Fruit fly (Drosophila melanogaster): ENCODE results near the gene CG45065.

Gene CG45065

DNA sequence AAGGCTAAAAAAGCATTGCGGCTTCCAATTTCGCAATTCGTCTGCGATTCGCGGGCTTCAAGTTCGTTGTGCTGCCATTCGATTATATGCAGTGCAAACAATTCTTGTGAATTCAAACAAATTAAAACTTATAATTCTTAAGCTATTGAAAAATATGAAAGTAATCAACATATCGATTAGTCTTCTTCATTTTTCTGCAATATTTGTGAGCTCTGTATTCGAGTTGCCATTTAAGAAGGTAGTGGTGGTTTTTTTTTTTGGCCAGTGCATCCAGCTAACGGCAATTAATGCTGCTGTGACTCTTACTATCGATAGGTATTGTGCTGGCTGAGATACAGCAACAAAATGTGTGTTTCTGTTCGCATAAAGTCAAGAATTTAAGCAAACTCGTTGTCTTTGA, 24.5 kb downstream of the CG45065 start:
- TF ChIP-seq h (GFP tag; optimal IDR thresholded peaks at IDR 0.05) (no peak), Sp1 (GFP tag; optimal IDR thresholded peaks at IDR 0.05) (no peak), Dfd (GFP tag; optimal IDR thresholded peaks at IDR 0.05) (no peak), HLH106 (tag; optimal IDR thresholded peaks at IDR 0.05) (no peak), pan (optimal IDR thresholded peaks at IDR 0.05) (no peak), lola (GFP tag; optimal IDR thresholded peaks at IDR 0.05) (no peak), sv (GFP tag; optimal IDR thresholded peaks at IDR 0.05) (no peak), Dif (GFP tag; optimal IDR thresholded peaks at IDR 0.05; ENCODE audit: partially characterized antibody) (no peak), woc (GFP tag; optimal IDR thresholded peaks at IDR 0.05) (no peak)

DNA sequence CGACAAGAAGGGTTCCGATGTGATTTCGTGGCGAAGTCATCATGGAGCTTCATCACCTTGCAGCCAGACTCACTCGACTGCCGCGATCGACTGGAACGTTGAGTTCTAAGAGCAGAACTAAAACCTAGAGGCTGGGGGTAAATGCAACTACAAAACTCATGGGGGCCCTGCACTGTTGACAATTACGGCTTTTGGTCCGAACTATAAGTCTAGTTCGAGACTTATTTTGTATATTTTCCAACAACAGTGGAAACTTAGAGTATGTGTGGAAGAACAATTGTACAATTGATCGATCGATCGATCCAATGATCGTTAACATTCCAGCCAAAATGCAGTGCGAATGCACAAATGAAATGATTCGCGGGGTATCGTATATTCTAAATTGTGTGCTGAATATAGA, 26.1 kb downstream of the CG45065 start, which contains the start of gene CG9519:
Gene CG9519, minus strand, starts transcription at position 101 of the 400 bp plus-strand sequence.
- TF ChIP-seq sage (GFP tag; optimal IDR thresholded peaks at IDR 0.05) = no peak
- TF ChIP-seq OdsH (GFP tag; optimal IDR thresholded peaks at IDR 0.05) = no peak
- TF ChIP-seq CG9705 (GFP tag; optimal IDR thresholded peaks at IDR 0.05) = no peak
- no peak for TF ChIP-seq lola (GFP tag; optimal IDR thresholded peaks at IDR 0.05)
- no peak for TF ChIP-seq usp (GFP tag; optimal IDR thresholded peaks at IDR 0.05)

DNA sequence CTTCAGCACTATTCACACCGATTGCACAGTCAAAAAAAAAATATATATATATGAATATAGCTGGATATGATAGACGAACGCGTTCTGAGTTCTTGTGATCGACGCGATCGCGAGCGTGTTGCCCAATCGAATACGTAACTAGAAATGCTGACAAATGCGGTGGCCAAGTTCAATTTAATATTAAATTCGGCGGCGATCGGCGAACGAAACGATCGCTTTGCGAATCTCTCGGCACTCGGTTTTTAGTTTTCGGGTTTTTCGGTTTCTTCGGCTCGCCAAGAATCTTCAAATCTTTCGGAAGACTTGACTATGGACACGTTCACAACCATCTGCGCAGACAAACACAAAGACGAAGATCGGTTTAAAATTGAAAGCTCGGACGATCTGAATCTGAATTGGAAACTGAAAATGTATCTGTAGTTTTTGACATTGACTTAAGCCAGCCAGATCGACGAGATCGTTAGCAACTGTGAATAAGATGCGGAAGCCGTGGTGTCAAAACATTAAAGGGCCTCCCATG, 29.2 kb downstream of the CG45065 start, which contains the start of gene CG9521:
Gene CG9521, minus strand, starts transcription at position 117 of the 520 bp plus-strand sequence.
- TF ChIP-seq dmrt93B (GFP tag; optimal IDR thresholded peaks at IDR 0.05) (no peak), dsf (GFP tag; optimal IDR thresholded peaks at IDR 0.05; ENCODE audit: borderline replicate concordance) (no peak), sv (GFP tag; optimal IDR thresholded peaks at IDR 0.05) (no peak), h (GFP tag; optimal IDR thresholded peaks at IDR 0.05) (no peak), jim (GFP tag; optimal IDR thresholded peaks at IDR 0.05) (no peak), Dif (GFP tag; optimal IDR thresholded peaks at IDR 0.05; ENCODE audit: partially characterized antibody) (no peak), CrebA (GFP tag; optimal IDR thresholded peaks at IDR 0.05; ENCODE audit: borderline replicate concordance) (no peak)

DNA sequence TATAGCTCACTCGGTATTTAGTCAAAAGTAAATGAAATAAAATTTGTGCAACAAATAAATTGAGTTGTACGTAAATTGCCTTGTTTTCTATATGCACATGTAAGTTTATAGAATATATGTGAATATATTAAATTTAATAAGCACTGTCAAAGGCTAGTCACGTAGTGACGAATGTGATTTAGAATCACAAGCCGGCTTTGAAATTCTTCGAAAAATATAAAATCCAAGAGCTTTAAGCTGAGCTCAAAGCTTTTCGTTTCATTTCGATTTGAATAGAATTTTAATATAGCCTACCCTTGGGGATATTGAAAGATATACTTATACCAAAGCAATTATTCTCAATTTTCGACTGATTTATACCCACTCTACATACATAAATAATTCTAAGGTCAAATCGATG, 32.3 kb downstream of the CG45065 start:
- no peak for TF ChIP-seq pan (optimal IDR thresholded peaks at IDR 0.05)
- TF ChIP-seq Sp1 (GFP tag; optimal IDR thresholded peaks at IDR 0.05) = no peak
- no peak for TF ChIP-seq Vsx2 (GFP tag; optimal IDR thresholded peaks at IDR 0.05; ENCODE audit: partially characterized antibody)
- TF ChIP-seq lola (GFP tag; optimal IDR thresholded peaks at IDR 0.05) = no peak
- no peak for TF ChIP-seq Hnf4 (GFP tag; optimal IDR thresholded peaks at IDR 0.05)
- no peak for TF ChIP-seq Jra (GFP tag; optimal IDR thresholded peaks at IDR 0.05)
- TF ChIP-seq h (GFP tag; optimal IDR thresholded peaks at IDR 0.05) = no peak
- no peak for TF ChIP-seq foxo (GFP tag; optimal IDR thresholded peaks at IDR 0.05)
- no peak for TF ChIP-seq Dif (GFP tag; optimal IDR thresholded peaks at IDR 0.05; ENCODE audit: partially characterized antibody)

DNA sequence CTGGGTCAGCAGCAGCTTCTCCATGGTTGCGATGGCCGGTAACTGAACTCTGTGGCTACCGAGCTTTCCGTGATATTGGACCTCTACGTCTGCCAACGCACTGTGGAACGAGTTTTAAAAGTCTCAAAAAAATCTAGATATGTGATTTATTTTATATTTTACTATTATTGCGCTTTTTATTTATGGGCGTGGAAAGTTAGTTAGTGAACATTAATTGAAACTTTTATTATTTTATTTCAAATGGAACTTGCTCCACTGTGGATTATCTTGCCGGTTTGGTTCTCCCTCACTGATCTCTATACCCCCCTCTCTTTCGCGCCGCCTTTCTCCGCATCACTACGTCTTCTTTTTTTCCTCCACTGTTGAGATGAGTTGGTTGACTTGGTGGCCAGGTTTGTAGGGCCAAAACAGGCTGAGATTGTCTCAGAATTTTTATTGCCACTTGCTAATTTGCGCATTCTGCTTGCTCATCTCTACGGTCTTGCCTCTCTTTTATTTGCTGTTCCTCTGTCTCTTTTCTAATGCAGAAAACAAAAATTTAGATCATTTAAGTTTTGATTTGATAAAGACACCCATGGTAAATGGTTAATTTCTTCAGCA, 33.5 kb downstream of the CG45065 start, which contains the start of gene CG9522:
Gene CG9522, minus strand, starts transcription at position 54 of the 600 bp plus-strand sequence.
- TF ChIP-seq Vsx2 (GFP tag; optimal IDR thresholded peaks at IDR 0.05; ENCODE audit: partially characterized antibody) (no peak), jim (GFP tag; optimal IDR thresholded peaks at IDR 0.05) (no peak), sage (GFP tag; optimal IDR thresholded peaks at IDR 0.05) (peak; percentile 2), CG9705 (GFP tag; optimal IDR thresholded peaks at IDR 0.05) (peak; percentile 17), Myc (optimal IDR thresholded peaks at IDR 0.05) (no peak), rgr (GFP tag; optimal IDR thresholded peaks at IDR 0.05) (peak; percentile 68), Abd-B (GFP tag; optimal IDR thresholded peaks at IDR 0.05) (no peak), GATAd (GFP tag; optimal IDR thresholded peaks at IDR 0.05) (no peak), br (GFP tag; optimal IDR thresholded peaks at IDR 0.05) (peak; percentile 67), CrebA (GFP tag; optimal IDR thresholded peaks at IDR 0.05; ENCODE audit: borderline replicate concordance) (no peak), sv (GFP tag; optimal IDR thresholded peaks at IDR 0.05) (peak; percentile 55), N (GFP tag; optimal IDR thresholded peaks at IDR 0.05) (no peak), foxo (GFP tag; optimal IDR thresholded peaks at IDR 0.05) (peak in 1 of 2 experiments; percentile 76), brk (GFP tag; optimal IDR thresholded peaks at IDR 0.05) (peak; percentile 0), psq (GFP tag; optimal IDR thresholded peaks at IDR 0.05) (peak; percentile 57), Dfd (GFP tag; optimal IDR thresholded peaks at IDR 0.05) (no peak), Hnf4 (GFP tag; optimal IDR thresholded peaks at IDR 0.05) (peak; percentile 62), tai (GFP tag; optimal IDR thresholded peaks at IDR 0.05) (peak; percentile 58), fru (GFP tag; optimal IDR thresholded peaks at IDR 0.05) (peak; percentile 78), OdsH (GFP tag; optimal IDR thresholded peaks at IDR 0.05) (peak; percentile 70), Rel (GFP tag; optimal IDR thresholded peaks at IDR 0.05) (no peak), Rel (tag; optimal IDR thresholded peaks at IDR 0.05) (no peak), usp (GFP tag; optimal IDR thresholded peaks at IDR 0.05) (no peak), Hr78 (GFP tag; optimal IDR thresholded peaks at IDR 0.05) (no peak), dmrt93B (GFP tag; optimal IDR thresholded peaks at IDR 0.05) (peak; percentile 18), HLH106 (tag; optimal IDR thresholded peaks at IDR 0.05) (peak; percentile 56), Hr83 (GFP tag; optimal IDR thresholded peaks at IDR 0.05; ENCODE audit: poor library complexity, severe bottlenecking) (no peak), dsf (GFP tag; optimal IDR thresholded peaks at IDR 0.05; ENCODE audit: borderline replicate concordance) (no peak), lola (GFP tag; optimal IDR thresholded peaks at IDR 0.05) (no peak), h (GFP tag; optimal IDR thresholded peaks at IDR 0.05) (peak; percentile 82), ey (GFP tag; optimal IDR thresholded peaks at IDR 0.05) (peak; percentile 73), pan (optimal IDR thresholded peaks at IDR 0.05) (no peak), CG32264 (GFP tag; optimal IDR thresholded peaks at IDR 0.05) (peak; percentile 25), Sp1 (GFP tag; optimal IDR thresholded peaks at IDR 0.05) (peak; percentile 60)
